Worm (Caenorhabditis elegans): Measurements from ENCODE around the gene pmt-2.

ce11 chrV:4630267-4630666 lies 1.9 kb downstream of the pmt-2 start:
- TF ChIP-seq ets-4 (GFP tag; optimal IDR thresholded peaks at IDR 0.05) (no peak), zfh-2 (GFP tag; conservative IDR thresholded peaks at IDR 0.05) (no peak), ztf-26 (tag; optimal IDR thresholded peaks at IDR 0.05) (no peak), Y67H2A.10 (GFP tag; conservative IDR thresholded peaks at IDR 0.05) (no peak), unc-62 (GFP tag; optimal IDR thresholded peaks at IDR 0.05) (no peak), atf-7 (tag; optimal IDR thresholded peaks at IDR 0.05) (no peak), snpc-4 (GFP tag; optimal IDR thresholded peaks at IDR 0.05) (no peak), snpc-4 (tag; optimal IDR thresholded peaks at IDR 0.05) (no peak), hrde-1 (tag; optimal IDR thresholded peaks at IDR 0.05; ENCODE audit: borderline replicate concordance) (no peak), F49E8.2 (tag; optimal IDR thresholded peaks at IDR 0.05; ENCODE audit: insufficient read depth) (no peak), hsf-1 (GFP tag; IDR thresholded peaks at IDR 0.05) (no peak), aptf-3 (GFP tag; IDR thresholded peaks at IDR 0.05) (no peak)

All from whole organism, young adult.